Fruit fly (Drosophila melanogaster) whole organism, embryonic: ENCODE measurements around the gene geko.

Experiments
- Bgb ChIP-seq: fragments of 200-800 bp; sonication (Bioruptor generic); IDR thresholded peaks from 2 replicates; pipeline ENCODE4 v1.3.6; 2022; ENCODE audit warnings: missing biosample characterization, missing genetic modification characterization; ENCODE audit not compliant: partially characterized antibody
- CG10267 ChIP-seq: fragments of 200-800 bp; sonication (Bioruptor generic); optimal IDR thresholded peaks from 2 replicates; lab custom pipeline; 2018; ENCODE audit warnings: missing biosample characterization, mild to moderate bottlenecking, missing genetic modification characterization, moderate library complexity
- CG13287 ChIP-seq: fragments of 200-800 bp; sonication (Bioruptor generic); IDR thresholded peaks from 2 replicates; pipeline ENCODE4 v1.3.6; 2022; ENCODE audit warnings: missing biosample characterization, missing genetic modification characterization; ENCODE audit not compliant: partially characterized antibody
- CG14667 ChIP-seq: fragments of 200-800 bp; sonication (Bioruptor generic); IDR thresholded peaks from 2 replicates; pipeline ENCODE4 v1.3.6; 2022; ENCODE audit warnings: missing biosample characterization, missing genetic modification characterization
- CG15269 ChIP-seq: fragments of 200-800 bp; sonication (Bioruptor generic); optimal IDR thresholded peaks from 2 replicates; lab custom pipeline; 2018; ENCODE audit warnings: missing biosample characterization, mild to moderate bottlenecking, missing genetic modification characterization, moderate library complexity
- CG15601 ChIP-seq: fragments of 200-800 bp; sonication (Bioruptor generic); optimal IDR thresholded peaks from 3 replicates; lab custom pipeline; 2019; ENCODE audit warnings: missing biosample characterization, mild to moderate bottlenecking, missing genetic modification characterization, moderate library complexity
- CG16815 ChIP-seq: fragments of 200-800 bp; sonication (Bioruptor generic); optimal IDR thresholded peaks from 3 replicates; lab custom pipeline; 2017; ENCODE audit warnings: missing biosample characterization, mild to moderate bottlenecking, missing genetic modification characterization
- CG17361 ChIP-seq: fragments of 200-800 bp; sonication (Bioruptor generic); IDR thresholded peaks from 3 replicates; pipeline ENCODE4 v1.3.6; 2022; ENCODE audit warnings: missing biosample characterization, missing genetic modification characterization
- CG17568 ChIP-seq: fragments of 200-800 bp; sonication (Bioruptor generic); optimal IDR thresholded peaks from 2 replicates; lab custom pipeline; 2018; ENCODE audit warnings: missing biosample characterization, mild to moderate bottlenecking, missing genetic modification characterization, moderate library complexity
- CG2116 ChIP-seq: fragments of 200-800 bp; sonication (Bioruptor generic); optimal IDR thresholded peaks from 3 replicates; lab custom pipeline; 2018; ENCODE audit warnings: missing biosample characterization, mild to moderate bottlenecking, missing genetic modification characterization
- CG2120 ChIP-seq: fragments of 200-800 bp; sonication (Bioruptor generic); optimal IDR thresholded peaks from 3 replicates; lab custom pipeline; 2016; ENCODE audit warnings: missing biosample characterization, missing genetic modification characterization
- CG30403 ChIP-seq: fragments of 200-800 bp; sonication (Bioruptor generic); optimal IDR thresholded peaks from 3 replicates; lab custom pipeline; 2016; ENCODE audit warnings: missing biosample characterization, missing genetic modification characterization
- CG4617 ChIP-seq: fragments of 200-800 bp; sonication (Bioruptor generic); optimal IDR thresholded peaks from 3 replicates; lab custom pipeline; 2016; ENCODE audit warnings: missing biosample characterization, missing genetic modification characterization, borderline replicate concordance
- CG4854 ChIP-seq: fragments of 200-800 bp; sonication (Bioruptor generic); optimal IDR thresholded peaks from 2 replicates; lab custom pipeline; 2016; ENCODE audit warnings: missing biosample characterization, missing genetic modification characterization, inconsistent platforms
- CG5180 ChIP-seq: fragments of 200-800 bp; sonication (Bioruptor generic); optimal IDR thresholded peaks from 3 replicates; lab custom pipeline; 2017; ENCODE audit warnings: missing biosample characterization, missing genetic modification characterization, mild to moderate bottlenecking, moderate library complexity, missing genetic modification reagents
- CG6791 ChIP-seq: fragments of 200-800 bp; sonication (Bioruptor generic); IDR thresholded peaks from 3 replicates; pipeline ENCODE4 v1.3.6; 2022; ENCODE audit warnings: missing biosample characterization, missing genetic modification characterization; ENCODE audit not compliant: partially characterized antibody
- CG9727 ChIP-seq: fragments of 200-800 bp; sonication (Bioruptor generic); optimal IDR thresholded peaks from 3 replicates; lab custom pipeline; 2017; ENCODE audit warnings: missing biosample characterization, mild to moderate bottlenecking, missing genetic modification characterization
- CTCF ChIP-seq: fragments of 200-800 bp; sonication (Bioruptor generic); optimal IDR thresholded peaks from 2 replicates; lab custom pipeline; 2017; ENCODE audit warnings: missing biosample characterization, mild to moderate bottlenecking, missing genetic modification characterization, moderate library complexity
- D19A ChIP-seq: fragments of 200-800 bp; optimal IDR thresholded peaks from 3 replicates; lab custom pipeline; 2019; ENCODE audit warnings: missing biosample characterization, mild to moderate bottlenecking, missing genetic modification characterization, moderate library complexity
- Dll ChIP-seq: fragments of 200-800 bp; sonication (Bioruptor generic); IDR thresholded peaks from 4 replicates; pipeline ENCODE4 v1.3.6; 2022; ENCODE audit warnings: missing biosample characterization, missing genetic modification characterization; ENCODE audit not compliant: partially characterized antibody
- E2f2 ChIP-seq: fragments of 200-800 bp; sonication (Bioruptor generic); IDR thresholded peaks from 2 replicates; pipeline ENCODE4 v1.3.6; 2022; ENCODE audit warnings: missing biosample characterization, missing genetic modification characterization
- HLH4C ChIP-seq: fragments of 200-800 bp; sonication (Bioruptor generic); IDR thresholded peaks from 3 replicates; pipeline ENCODE4 v1.3.6; 2022; ENCODE audit warnings: missing biosample characterization, missing genetic modification characterization; ENCODE audit not compliant: partially characterized antibody
- Max ChIP-seq: fragments of 200-800 bp; sonication (Bioruptor generic); optimal IDR thresholded peaks from 2 replicates; lab custom pipeline; 2016; ENCODE audit warnings: missing biosample characterization, mild to moderate bottlenecking, missing genetic modification characterization
- NK7.1 ChIP-seq: fragments of 200-800 bp; sonication (Bioruptor generic); optimal IDR thresholded peaks from 3 replicates; lab custom pipeline; 2016; ENCODE audit warnings: missing biosample characterization, missing genetic modification characterization
- Oli ChIP-seq: fragments of 200-800 bp; sonication (Bioruptor generic); optimal IDR thresholded peaks from 2 replicates; lab custom pipeline; 2018; ENCODE audit warnings: missing biosample characterization, mild to moderate bottlenecking, missing genetic modification characterization, moderate library complexity
- Opbp ChIP-seq: fragments of 200-800 bp; sonication (Bioruptor generic); IDR thresholded peaks from 3 replicates; pipeline ENCODE4 v1.3.6; 2022; ENCODE audit warnings: missing biosample characterization, missing genetic modification characterization; ENCODE audit not compliant: partially characterized antibody
- Sry-β ChIP-seq: fragments of 200-800 bp; sonication (Bioruptor generic); optimal IDR thresholded peaks from 2 replicates; lab custom pipeline; 2018; ENCODE audit warnings: missing biosample characterization, mild to moderate bottlenecking, missing genetic modification characterization, moderate library complexity
- ac ChIP-seq: fragments of 200-800 bp; sonication (Bioruptor generic); optimal IDR thresholded peaks from 3 replicates; lab custom pipeline; 2017; ENCODE audit warnings: missing biosample characterization, mild to moderate bottlenecking, missing genetic modification characterization
- ato ChIP-seq: fragments of 200-800 bp; sonication (Bioruptor generic); IDR thresholded peaks from 2 replicates; pipeline ENCODE4 v1.3.6; 2022; ENCODE audit warnings: missing biosample characterization, missing genetic modification characterization; ENCODE audit not compliant: partially characterized antibody
- crp ChIP-seq, 2 experiments: fragments of 200-800 bp; sonication (Bioruptor generic); optimal IDR thresholded peaks; 2 replicates in 1 of 2; 3 replicates in 1 of 2; lab custom pipeline; 2017; ENCODE audit warnings: missing biosample characterization in 2 of 2, missing genetic modification characterization in 2 of 2, mild to moderate bottlenecking in 1 of 2, moderate library complexity in 1 of 2
- dimm ChIP-seq: fragments of 200-800 bp; sonication (Bioruptor generic); IDR thresholded peaks from 2 replicates; pipeline ENCODE4 v1.3.6; 2022; ENCODE audit warnings: missing biosample characterization, missing genetic modification characterization
- dmrt11E ChIP-seq: fragments of 200-800 bp; sonication (Bioruptor generic); optimal IDR thresholded peaks from 3 replicates; lab custom pipeline; 2018; ENCODE audit warnings: missing biosample characterization, mild to moderate bottlenecking, missing genetic modification characterization, moderate library complexity
- emc ChIP-seq: fragments of 200-800 bp; sonication (Bioruptor generic); optimal IDR thresholded peaks from 2 replicates; lab custom pipeline; 2016; ENCODE audit warnings: missing biosample characterization, missing genetic modification characterization
- gce ChIP-seq: fragments of 200-800 bp; sonication (Bioruptor generic); IDR thresholded peaks from 3 replicates; pipeline ENCODE4 v1.3.6; 2022; ENCODE audit warnings: missing biosample characterization, missing genetic modification characterization
- ken ChIP-seq: fragments of 200-800 bp; sonication (Bioruptor generic); IDR thresholded peaks from 3 replicates; pipeline ENCODE4 v1.3.6; 2022; ENCODE audit warnings: missing biosample characterization, missing genetic modification characterization
- row ChIP-seq: fragments of 200-800 bp; sonication (Bioruptor generic); IDR thresholded peaks from 3 replicates; pipeline ENCODE4 v1.3.6; 2022; ENCODE audit warnings: missing biosample characterization, missing genetic modification characterization
- sug ChIP-seq: fragments of 200-800 bp; optimal IDR thresholded peaks from 2 replicates; lab custom pipeline; 2019; ENCODE audit warnings: missing biosample characterization, mild to moderate bottlenecking, missing genetic modification characterization, moderate library complexity
- tll ChIP-seq, 2 experiments: fragments of 200-800 bp in 1 of 2; fragments of >200 bp in 1 of 2; sonication (Bioruptor generic) in 1 of 2; optimal IDR thresholded peaks; 2 replicates each; lab custom pipeline; 2017 to 2019; ENCODE audit warnings: missing biosample characterization in 2 of 2, missing genetic modification characterization in 2 of 2, mild to moderate bottlenecking in 1 of 2, moderate library complexity in 1 of 2
- zen ChIP-seq: fragments of 200-800 bp; sonication (Bioruptor generic); optimal IDR thresholded peaks from 3 replicates; lab custom pipeline; 2018; ENCODE audit warnings: missing biosample characterization, mild to moderate bottlenecking, missing genetic modification characterization, moderate library complexity
- zf30C ChIP-seq: fragments of 200-800 bp; sonication (Bioruptor generic); optimal IDR thresholded peaks from 3 replicates; lab custom pipeline; 2018; ENCODE audit warnings: missing biosample characterization, mild to moderate bottlenecking, missing genetic modification characterization

geko gene

DNA sequence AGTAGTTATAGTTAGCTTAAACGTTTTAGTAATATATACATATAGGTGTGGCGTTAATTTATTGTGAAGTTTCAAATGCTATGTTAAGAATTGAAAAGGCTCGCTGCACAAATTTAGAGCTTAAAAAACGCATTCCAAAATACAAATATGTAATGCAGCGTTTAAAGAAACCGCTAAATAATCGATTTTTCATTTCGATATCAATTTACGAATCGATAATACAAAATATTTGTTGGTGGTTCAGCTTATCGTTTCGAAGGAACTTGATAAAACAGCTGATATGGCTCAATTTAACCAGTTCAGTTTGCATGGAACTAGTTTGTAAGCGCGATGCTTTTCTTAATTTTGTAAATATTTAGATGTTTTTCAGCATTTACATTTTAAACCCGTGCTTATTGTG lies 26.5 kb upstream of the geko start, which contains the start of the genes CG32195 and CG7341 (continued):
- TF ChIP-seq zf30C (GFP tag; lab: Kevin White, UChicago) (no peak), HLH4C (GFP tag; lab: Robert Waterston, UW) (peak; percentile 88), row (GFP tag; lab: Robert Waterston, UW) (peak; percentile 19; the same call in 1 of the 3 replicates), CG5180 (GFP tag; lab: Kevin White, UChicago) (no peak), CG15269 (no peak), Oli (tag; lab: Kevin White, UChicago) (no peak), Bgb (GFP tag; lab: Robert Waterston, UW) (peak; percentile 82), Sry-β (GFP tag; lab: Kevin White, UChicago) (peak; percentile 18), D19A (tag; lab: Kevin White, UChicago) (peak; percentile 84), CG14667 (GFP tag; lab: Robert Waterston, UW) (no peak), ken (GFP tag; lab: Robert Waterston, UW) (no peak), CG17568 (GFP tag; lab: Kevin White, UChicago) (peak; percentile 26), sug (tag; lab: Kevin White, UChicago) (peak; percentile 40), CG15601 (tag; lab: Kevin White, UChicago) (peak; percentile 21), Dll (GFP tag; lab: Robert Waterston, UW) (peak; percentile 83), NK7.1 (no peak), CG16815 (GFP tag; lab: Kevin White, UChicago) (no peak), Max (GFP tag; lab: Kevin White, UChicago) (no peak), crp (GFP tag; optimal IDR thresholded peaks at IDR 0.05; lab: Kevin White, UChicago) (peak; percentile 71 to 91), tll (GFP tag; optimal IDR thresholded peaks at IDR 0.05; lab: Kevin White, UChicago) (no peak), ato (GFP tag; lab: Robert Waterston, UW) (peak; percentile 88), CG30403 (GFP tag; lab: Kevin White, UChicago) (no peak), CG10267 (tag; lab: Kevin White, UChicago) (peak; percentile 49), CG13287 (GFP tag; lab: Robert Waterston, UW) (peak; percentile 89), dimm (GFP tag; lab: Robert Waterston, UW) (no peak), CG17361 (GFP tag; lab: Robert Waterston, UW) (no peak), CG4617 (peak; percentile 5), CG2116 (peak; percentile 76), gce (GFP tag; lab: Robert Waterston, UW) (no peak), CG2120 (GFP tag; lab: Kevin White, UChicago) (no peak), dmrt11E (tag; lab: Kevin White, UChicago) (no peak), Opbp (GFP tag; lab: Robert Waterston, UW) (peak; percentile 60; the same call in 2 of the 3 replicates), CG4854 (GFP tag; lab: Kevin White, UChicago) (no peak), CTCF (GFP tag; lab: Kevin White, UChicago) (peak; percentile 29), E2f2 (GFP tag; lab: Robert Waterston, UW) (peak; percentile 95), CG6791 (GFP tag; lab: Robert Waterston, UW) (peak; percentile 85), emc (GFP tag; lab: Kevin White, UChicago) (no peak), zen (tag; lab: Kevin White, UChicago) (no peak), ac (GFP tag; lab: Kevin White, UChicago) (no peak), CG9727 (GFP tag; lab: Kevin White, UChicago) (no peak)
